Fruit fly (Drosophila melanogaster) whole organism, adult: ENCODE data around the gene CG42585.
A peak's percentile ranks its signal among the peaks of the same experiment; 100 is the strongest.
"Not testable (repeated sequence)": the region's sequence is repeated elsewhere in the genome, so short reads cannot be mapped to it uniquely, and the experiment has no call there.

ENCODE experiments used
- CG11617 ChIP-seq: fragments of 200-800 bp; sonication (Bioruptor generic); optimal IDR thresholded peaks from 2 replicates; lab custom pipeline; 2017; ENCODE audit warnings: mild to moderate bottlenecking, missing biosample characterization, missing genetic modification reagents, missing genetic modification characterization
- CG12768 ChIP-seq: fragments of 200-800 bp; sonication (Bioruptor generic); optimal IDR thresholded peaks from 2 replicates; lab custom pipeline; 2017; ENCODE audit warnings: missing biosample characterization, missing genetic modification characterization, mild to moderate bottlenecking, moderate library complexity, missing genetic modification reagents
- CG14711 ChIP-seq: fragments of 200-800 bp; sonication (Bioruptor generic); optimal IDR thresholded peaks from 2 replicates; lab custom pipeline; 2018; ENCODE audit warnings: missing biosample characterization, mild to moderate bottlenecking, missing genetic modification characterization, moderate library complexity
- CG1620 ChIP-seq: fragments of 200-800 bp; sonication (Bioruptor generic); optimal IDR thresholded peaks from 2 replicates; lab custom pipeline; 2016; ENCODE audit warnings: missing biosample characterization, missing genetic modification characterization
- CG33017 ChIP-seq: fragments of 200-800 bp; sonication (Bioruptor generic); optimal IDR thresholded peaks from 2 replicates; lab custom pipeline; 2018; ENCODE audit warnings: missing biosample characterization, mild to moderate bottlenecking, missing genetic modification characterization, moderate library complexity
- CG5204 ChIP-seq: fragments of 200-800 bp; sonication (Bioruptor generic); optimal IDR thresholded peaks from 2 replicates; lab custom pipeline; 2016; ENCODE audit warnings: missing biosample characterization, missing genetic modification characterization
- CG7045 ChIP-seq: fragments of 200-800 bp; sonication (Bioruptor generic); optimal IDR thresholded peaks from 2 replicates; lab custom pipeline; 2017; ENCODE audit warnings: missing biosample characterization, mild to moderate bottlenecking, missing genetic modification characterization
- CG7101 ChIP-seq: fragments of 200-800 bp; sonication (Bioruptor generic); optimal IDR thresholded peaks from 2 replicates; lab custom pipeline; 2018; ENCODE audit warnings: missing biosample characterization, mild to moderate bottlenecking, missing genetic modification characterization, moderate library complexity
- Clk ChIP-seq: fragments of 200-800 bp; sonication (Bioruptor generic); optimal IDR thresholded peaks from 2 replicates; lab custom pipeline; 2017; ENCODE audit warnings: missing biosample characterization, missing genetic modification characterization
- Crg-1 ChIP-seq: fragments of 200-800 bp; sonication (Bioruptor generic); optimal IDR thresholded peaks from 2 replicates; lab custom pipeline; 2016; ENCODE audit warnings: missing biosample characterization, missing genetic modification characterization
- Hr96 ChIP-seq: fragments of 200-800 bp; sonication (Bioruptor generic); optimal IDR thresholded peaks from 2 replicates; lab custom pipeline; 2016; ENCODE audit warnings: missing biosample characterization, missing genetic modification characterization
- Mnt ChIP-seq: fragments of 200-800 bp; sonication (Bioruptor generic); optimal IDR thresholded peaks from 2 replicates; lab custom pipeline; 2016; ENCODE audit warnings: missing biosample characterization, mild to moderate bottlenecking, missing genetic modification characterization
- bab1 ChIP-seq: fragments of 200-800 bp; sonication (Bioruptor generic); optimal IDR thresholded peaks from 3 replicates; lab custom pipeline; 2019; ENCODE audit warnings: missing biosample characterization, mild to moderate bottlenecking, missing genetic modification characterization, moderate library complexity
- cic ChIP-seq: fragments of 200-800 bp; sonication (Bioruptor generic); optimal IDR thresholded peaks from 2 replicates; lab custom pipeline; 2017; ENCODE audit warnings: missing biosample characterization, mild to moderate bottlenecking, missing genetic modification characterization, moderate library complexity
- cnc ChIP-seq, 2 experiments: fragments of >200 bp; optimal IDR thresholded peaks; 2 replicates each; lab custom pipeline; 2017
- kay ChIP-seq: fragments of 200-800 bp; sonication (Bioruptor generic); peaks from one replicate; lab custom pipeline; 2016; ENCODE audit warnings: missing biosample characterization, missing genetic modification characterization, borderline replicate concordance
- ovo ChIP-seq: fragments of 200-800 bp; sonication (Bioruptor generic); optimal IDR thresholded peaks from 2 replicates; lab custom pipeline; 2016; ENCODE audit warnings: missing biosample characterization, missing genetic modification characterization
- pad ChIP-seq: fragments of 200-800 bp; sonication (Bioruptor generic); optimal IDR thresholded peaks from 3 replicates; lab custom pipeline; 2017; ENCODE audit warnings: missing biosample characterization, missing genetic modification characterization, mild to moderate bottlenecking, moderate library complexity, missing genetic modification reagents
- tj ChIP-seq: fragments of 200-800 bp; sonication (Bioruptor generic); optimal IDR thresholded peaks from 3 replicates; lab custom pipeline; 2017; ENCODE audit warnings: missing biosample characterization, mild to moderate bottlenecking, missing genetic modification characterization, moderate library complexity
- toe ChIP-seq: fragments of 200-800 bp; sonication (Bioruptor generic); optimal IDR thresholded peaks from 2 replicates; lab custom pipeline; 2016; ENCODE audit warnings: missing biosample characterization, missing genetic modification characterization

Gene CG42585

dm6 chr2L:14737669-14738068 is 2.0 kb upstream of the CG42585 start, which contains the start of gene CG31775:
Gene CG31775, minus strand, starts transcription at chr2L:14737769.
- not testable (repeated sequence) for TF ChIP-seq toe (GFP tag; lab: Kevin White, UChicago); Hr96; Crg-1 (GFP tag; lab: Kevin White, UChicago)

dm6 chr2L:14741740-14742139 is 2.0 kb downstream of the CG42585 start, which contains the start of gene CG42586:
Gene CG42586, minus strand, starts transcription at chr2L:14741840.
- not testable (repeated sequence) for TF ChIP-seq Hr96; cic (GFP tag; lab: Kevin White, UChicago); kay

dm6 chr2L:14742893-14743292 is 3.2 kb downstream of the CG42585 start, which contains the start of gene CG34166:
Gene CG34166, plus strand, starts transcription at chr2L:14743193.
- not testable (repeated sequence) for TF ChIP-seq CG7101 (tag; lab: Kevin White, UChicago); CG7045 (GFP tag; lab: Kevin White, UChicago); cic (GFP tag; lab: Kevin White, UChicago)

dm6 chr2L:14743337-14743736 is 3.6 kb downstream of the CG42585 start:
- no peak for TF ChIP-seq CG7045 (GFP tag; lab: Kevin White, UChicago)
- no peak for TF ChIP-seq tj (GFP tag; lab: Kevin White, UChicago)
- no peak for TF ChIP-seq cic (GFP tag; lab: Kevin White, UChicago)
- TF ChIP-seq ovo (GFP tag; lab: Kevin White, UChicago) = no peak
- TF ChIP-seq Hr96 = no peak
- no peak for TF ChIP-seq CG5204
- TF ChIP-seq bab1 = no peak
- TF ChIP-seq CG7101 (tag; lab: Kevin White, UChicago) = no peak
- no peak for TF ChIP-seq pad (GFP tag; lab: Kevin White, UChicago)

- TF ChIP-seq tj (GFP tag; lab: Kevin White, UChicago) (no peak), CG11617 (GFP tag; lab: Kevin White, UChicago) (no peak), CG33017 (tag; lab: Kevin White, UChicago) (no peak), CG14711 (tag; lab: Kevin White, UChicago) (no peak), Mnt (GFP tag; lab: Kevin White, UChicago) (no peak), CG7045 (GFP tag; lab: Kevin White, UChicago) (no peak), kay (no peak), Hr96 (no peak), toe (GFP tag; lab: Kevin White, UChicago) (no peak), ovo (GFP tag; lab: Kevin White, UChicago) (no peak), CG5204 (no peak)
Observed at dm6 chr2L:14744121-14744520, 4.4 kb downstream of the CG42585 start, which contains the start of gene CG42681. Gene CG42681, plus strand, starts transcription at chr2L:14744421.

dm6 chr2L:14745068-14745467 is 5.4 kb downstream of the CG42585 start, which contains the start of gene CG42587:
Gene CG42587, minus strand, starts transcription at chr2L:14745210.
- TF ChIP-seq CG7101 (tag; lab: Kevin White, UChicago) = no peak
- no peak for TF ChIP-seq Mnt (GFP tag; lab: Kevin White, UChicago)
- TF ChIP-seq kay = no peak
- no peak for TF ChIP-seq CG33017 (tag; lab: Kevin White, UChicago)
- TF ChIP-seq ovo (GFP tag; lab: Kevin White, UChicago) = no peak
- TF ChIP-seq CG12768 = no peak
- no peak for TF ChIP-seq cic (GFP tag; lab: Kevin White, UChicago)
- no peak for TF ChIP-seq CG5204
- TF ChIP-seq CG11617 (GFP tag; lab: Kevin White, UChicago) = no peak
- TF ChIP-seq CG1620 = no peak
- TF ChIP-seq CG7045 (GFP tag; lab: Kevin White, UChicago) = no peak
- no peak for TF ChIP-seq pad (GFP tag; lab: Kevin White, UChicago)
- TF ChIP-seq bab1 = no peak
- TF ChIP-seq CG14711 (tag; lab: Kevin White, UChicago) = no peak
- no peak for TF ChIP-seq Clk
- TF ChIP-seq cnc (optimal IDR thresholded peaks at IDR 0.05; lab: Kevin White, UChicago) = no peak

- no peak for TF ChIP-seq Mnt (GFP tag; lab: Kevin White, UChicago)
- TF ChIP-seq tj (GFP tag; lab: Kevin White, UChicago) = peak; percentile 90
- TF ChIP-seq pad (GFP tag; lab: Kevin White, UChicago) = no peak
- TF ChIP-seq CG7045 (GFP tag; lab: Kevin White, UChicago) = no peak
- TF ChIP-seq cic (GFP tag; lab: Kevin White, UChicago) = no peak
Observed at dm6 chr2L:14746068-14746467, 6.4 kb downstream of the CG42585 start.

dm6 chr2L:14760467-14760866 is 20.8 kb downstream of the CG42585 start, which contains the start of gene CG4691:
Gene CG4691, plus strand, starts transcription at chr2L:14760767.
- TF ChIP-seq Hr96 (no peak), tj (GFP tag; lab: Kevin White, UChicago) (no peak), cnc (optimal IDR thresholded peaks at IDR 0.05; lab: Kevin White, UChicago) (no peak), CG1620 (no peak), CG7101 (tag; lab: Kevin White, UChicago) (no peak), CG11617 (GFP tag; lab: Kevin White, UChicago) (no peak), CG7045 (GFP tag; lab: Kevin White, UChicago) (no peak)
